Worm (Caenorhabditis elegans) whole organism, L4 larva: ENCODE data around the gene Y38E10A.3.
"Not testable (repeated sequence)": the region's sequence is repeated elsewhere in the genome, so short reads cannot be mapped to it uniquely, and the experiment has no call there.

Experiments
- F44E2.7 ChIP-seq: fragments of 200-800 bp; sonication (Bioruptor generic); IDR thresholded peaks from 2 replicates; pipeline ENCODE4 v2.1.2; 2022; ENCODE audit warnings: missing genetic modification characterization, missing compliant biosample characterization
- aha-1 ChIP-seq: fragments of 150-350 bp; peaks from one replicate; lab custom pipeline; 2014; ENCODE audit warnings: missing biosample characterization, missing genetic modification characterization
- ama-1 ChIP-seq: fragments of 150-350 bp; optimal IDR thresholded peaks from 2 replicates; lab custom pipeline; 2014; ENCODE audit warnings: inconsistent platforms, mixed read lengths
- attf-4 ChIP-seq: sonication (generic microtip); optimal IDR thresholded peaks from 3 replicates; lab custom pipeline; 2017; ENCODE audit warnings: missing biosample characterization, missing genetic modification characterization
- ceh-62 ChIP-seq: sonication (generic microtip); optimal IDR thresholded peaks from 2 replicates; lab custom pipeline; 2017; ENCODE audit warnings: missing biosample characterization, missing genetic modification characterization
- cey-2 ChIP-seq: sonication (generic microtip); optimal IDR thresholded peaks from 3 replicates; lab custom pipeline; 2017; ENCODE audit warnings: missing genetic modification characterization, mild to moderate bottlenecking, missing compliant biosample characterization, antibody characterized with exemption, borderline replicate concordance; ENCODE audit not compliant: insufficient read depth
- dmd-8 ChIP-seq: fragments of 200-800 bp; sonication (Bioruptor generic); IDR thresholded peaks from 2 replicates; pipeline ENCODE4 v1.3.6; 2022; ENCODE audit warnings: missing genetic modification characterization, missing compliant biosample characterization
- duxl-1 ChIP-seq: sonication (generic microtip); optimal IDR thresholded peaks from 2 replicates; lab custom pipeline; 2016; ENCODE audit warnings: mild to moderate bottlenecking, missing genetic modification characterization, moderate library complexity, missing compliant biosample characterization; ENCODE audit not compliant: poor library complexity
- egl-27 ChIP-seq: sonication (generic microtip); optimal IDR thresholded peaks from 3 replicates; lab custom pipeline; 2017; ENCODE audit warnings: missing biosample characterization, missing genetic modification reagents, missing genetic modification characterization
- egl-43 ChIP-seq: fragments of 200-800 bp; sonication (Bioruptor generic); IDR thresholded peaks from 2 replicates; pipeline ENCODE4 v1.3.6; 2022; ENCODE audit warnings: missing genetic modification reagents, missing genetic modification characterization, missing compliant biosample characterization
- hlh-11 ChIP-seq: fragments of 200-800 bp; sonication (Bioruptor generic); optimal IDR thresholded peaks from 2 replicates; lab custom pipeline; 2018; ENCODE audit warnings: mild to moderate bottlenecking, missing genetic modification characterization, missing compliant biosample characterization
- lin-13 ChIP-seq: fragments of 150-350 bp; optimal IDR thresholded peaks from 2 replicates; lab custom pipeline; 2014; ENCODE audit warnings: missing biosample characterization, missing genetic modification reagents, missing genetic modification characterization
- lin-15B ChIP-seq: fragments of 150-350 bp; sonication (generic microtip); optimal IDR thresholded peaks from 3 replicates; lab custom pipeline; 2014; ENCODE audit warnings: missing biosample characterization, missing genetic modification characterization
- lsy-2 ChIP-seq, 2 experiments: fragments of 150-350 bp in 1 of 2; sonication (generic microtip) in 1 of 2; optimal IDR thresholded peaks; 2 replicates each; lab custom pipeline; 2014 to 2017; ENCODE audit warnings: missing biosample characterization in 2 of 2, missing genetic modification characterization in 2 of 2
- madf-5 ChIP-seq, 2 experiments: fragments of 200-800 bp; sonication (Bioruptor generic); IDR thresholded peaks; 2 replicates each; pipeline ENCODE4 v1.3.6; 2022; ENCODE audit warnings: missing compliant biosample characterization in 2 of 2, missing genetic modification characterization in 2 of 2
- mes-2 ChIP-seq: sonication (generic microtip); optimal IDR thresholded peaks from 2 replicates; lab custom pipeline; 2016; ENCODE audit warnings: missing genotype, mild to moderate bottlenecking, missing genetic modification characterization, missing compliant biosample characterization; ENCODE audit not compliant: poor library complexity, severe bottlenecking
- mxl-2 ChIP-seq: fragments of 200-800 bp; sonication (Bioruptor generic); conservative IDR thresholded peaks from 2 replicates; pipeline ENCODE4 v1.3.6; 2022; ENCODE audit warnings: missing genetic modification reagents, missing genetic modification characterization, missing compliant biosample characterization
- nhr-111 ChIP-seq: fragments of 200-800 bp; sonication (Bioruptor generic); optimal IDR thresholded peaks from 2 replicates; lab custom pipeline; 2018; ENCODE audit warnings: mild to moderate bottlenecking, missing genetic modification characterization, missing compliant biosample characterization
- nhr-237 ChIP-seq: sonication (generic microtip); optimal IDR thresholded peaks from 2 replicates; lab custom pipeline; 2017; ENCODE audit warnings: missing biosample characterization, missing genetic modification characterization
- nhr-41 ChIP-seq: fragments of 200-800 bp; sonication (Bioruptor generic); IDR thresholded peaks from 2 replicates; pipeline ENCODE4 v1.3.6; 2022; ENCODE audit warnings: missing genetic modification reagents, missing genetic modification characterization, missing compliant biosample characterization
- nhr-48 ChIP-seq: sonication (generic microtip); optimal IDR thresholded peaks from 2 replicates; lab custom pipeline; 2016; ENCODE audit warnings: mild to moderate bottlenecking, missing genetic modification characterization, missing compliant biosample characterization
- pha-4 ChIP-seq, 2 experiments: fragments of 150-350 bp in 1 of 2; fragments of 200-800 bp in 1 of 2; sonication (Bioruptor generic) in 1 of 2; IDR thresholded peaks in 1 of 2; optimal IDR thresholded peaks in 1 of 2; 2 replicates each; pipeline versions ENCODE4 v1.3.6 to Lab custom; 2014 to 2022; ENCODE audit warnings: missing genetic modification characterization in 2 of 2, missing genetic modification reagents in 2 of 2, missing biosample characterization in 1 of 2, missing compliant biosample characterization in 1 of 2
- pqm-1 ChIP-seq: sonication (generic microtip); optimal IDR thresholded peaks from 2 replicates; lab custom pipeline; 2017; ENCODE audit warnings: missing biosample characterization, missing genetic modification characterization
- saeg-2 ChIP-seq: fragments of 200-800 bp; sonication (Bioruptor generic); IDR thresholded peaks from 2 replicates; pipeline ENCODE4 v1.3.6; 2022; ENCODE audit warnings: missing genetic modification reagents, missing genetic modification characterization, missing compliant biosample characterization
- set-16 ChIP-seq: fragments of 200-800 bp; sonication (Bioruptor generic); IDR thresholded peaks from 2 replicates; pipeline ENCODE4 v1.3.6; 2022; ENCODE audit warnings: missing genetic modification reagents, missing genetic modification characterization, missing compliant biosample characterization
- snpc-1.2 ChIP-seq: fragments of 200-800 bp; sonication (Bioruptor generic); IDR thresholded peaks from 2 replicates; pipeline ENCODE4 v1.3.6; 2022; ENCODE audit warnings: missing genetic modification reagents, missing genetic modification characterization, missing compliant biosample characterization
- snpc-4 ChIP-seq: fragments of 150-350 bp; optimal IDR thresholded peaks from 2 replicates; lab custom pipeline; 2014; ENCODE audit warnings: missing biosample characterization, missing genetic modification characterization
- unc-62 ChIP-seq, 3 experiments: fragments of 150-350 bp in 1 of 3; sonication (generic microtip); optimal IDR thresholded peaks in 2 of 3; peaks in 1 of 3; 1 replicate in 1 of 3; 2 replicates in 2 of 3; lab custom pipeline; 2014 to 2017; ENCODE audit warnings: missing biosample characterization in 3 of 3, missing genetic modification characterization in 3 of 3, missing genetic modification reagents in 3 of 3, missing genotype in 1 of 3
- vab-7 ChIP-seq: fragments of 200-800 bp; sonication (Bioruptor generic); IDR thresholded peaks from 2 replicates; pipeline ENCODE4 v1.3.6; 2022; ENCODE audit warnings: missing genetic modification reagents, missing genetic modification characterization, missing compliant biosample characterization
- zfp-2 ChIP-seq: sonication (generic microtip); optimal IDR thresholded peaks from 2 replicates; lab custom pipeline; 2016; ENCODE audit warnings: mild to moderate bottlenecking, missing genetic modification characterization, missing compliant biosample characterization
- zip-11 ChIP-seq: fragments of 200-800 bp; sonication (Bioruptor generic); IDR thresholded peaks from 2 replicates; pipeline ENCODE4 v1.3.6; 2022; ENCODE audit warnings: missing genetic modification characterization, missing compliant biosample characterization

Y38E10A.3 gene

ce11 chrII:12539395-12539794 is 35.2 kb downstream of the Y38E10A.3 start:
- no peak for TF ChIP-seq duxl-1 (tag; lab: Kevin White, UChicago)
- peak in 1 of 2 experiments; percentile 89 for TF ChIP-seq unc-62 (GFP tag; optimal IDR thresholded peaks at IDR 0.05 in 1 of 2; lab: Kevin White, UChicago)
- TF ChIP-seq unc-62 (tag; optimal IDR thresholded peaks at IDR 0.05; lab: Kevin White, UChicago) = no peak
- peak; percentile 42; the same call in 1 of the 2 replicates for TF ChIP-seq egl-43 (GFP tag; lab: Robert Waterston, UW)
- TF ChIP-seq F44E2.7 (GFP tag; lab: Robert Waterston, UW) = no peak
- no peak for TF ChIP-seq madf-5 (GFP tag; IDR thresholded peaks at IDR 0.05; lab: Robert Waterston, UW)
- TF ChIP-seq ceh-62 = no peak
- no peak for TF ChIP-seq pha-4 (GFP tag; IDR thresholded peaks at IDR 0.05; lab: Robert Waterston, UW)
- no peak for TF ChIP-seq pha-4 (tag; optimal IDR thresholded peaks at IDR 0.05; lab: Kevin White, UChicago)
- TF ChIP-seq, all 104 proteins: peak for 2

- TF ChIP-seq nhr-111 (GFP tag; lab: Kevin White, UChicago); saeg-2; madf-5 (GFP tag; IDR thresholded peaks at IDR 0.05; lab: Robert Waterston, UW): not testable (repeated sequence)
These were observed 38.4 kb downstream of the Y38E10A.3 start, which contains the start of gene F49C5.3 for ce11 chrII:12536203-12536602. F49C5.3 (plus strand) TSS chrII:12536503.

ce11 chrII:12535297-12535803 is 39.2 kb downstream of the Y38E10A.3 start, which contains the start of gene nimk-1:
nimk-1 (plus strand) TSS chrII:12535753.
- no peak for TF ChIP-seq aha-1 (tag; lab: Kevin White, UChicago)
- no peak for TF ChIP-seq nhr-48 (tag; lab: Kevin White, UChicago)
- no peak for TF ChIP-seq F44E2.7 (GFP tag; lab: Robert Waterston, UW)
- TF ChIP-seq mxl-2 = no peak
- no peak for TF ChIP-seq attf-4
- no peak for TF ChIP-seq lsy-2 (tag; optimal IDR thresholded peaks at IDR 0.05; lab: Kevin White, UChicago)
- TF ChIP-seq pha-4 (GFP tag; IDR thresholded peaks at IDR 0.05; lab: Robert Waterston, UW) = no peak
- TF ChIP-seq pha-4 (tag; optimal IDR thresholded peaks at IDR 0.05; lab: Kevin White, UChicago) = no peak
- TF ChIP-seq nhr-41 (GFP tag; lab: Robert Waterston, UW) = no peak
- TF ChIP-seq hlh-11 (tag; lab: Kevin White, UChicago) = no peak
- no peak for TF ChIP-seq zfp-2 (tag; lab: Kevin White, UChicago)
- no peak for TF ChIP-seq dmd-8 (GFP tag; lab: Robert Waterston, UW)
- TF ChIP-seq vab-7 (GFP tag; lab: Robert Waterston, UW) = no peak
- TF ChIP-seq lin-13 (GFP tag; lab: Kevin White, UChicago) = no peak
- no peak for TF ChIP-seq zip-11 (GFP tag; lab: Robert Waterston, UW)
- no peak for TF ChIP-seq snpc-1.2 (GFP tag; lab: Robert Waterston, UW)
- no peak for TF ChIP-seq mes-2
- no peak for TF ChIP-seq nhr-237
- TF ChIP-seq snpc-4 (tag; lab: Kevin White, UChicago) = no peak
- TF ChIP-seq nhr-111 (GFP tag; lab: Kevin White, UChicago) = no peak
- no peak for TF ChIP-seq cey-2 (tag; lab: Kevin White, UChicago)

- TF ChIP-seq hlh-11 (tag; lab: Kevin White, UChicago) (no peak), set-16 (no peak), pqm-1 (no peak), egl-43 (GFP tag; lab: Robert Waterston, UW) (no peak), ama-1 (lab: Kevin White, UChicago) (no peak), lin-15B (tag; lab: Kevin White, UChicago) (no peak), vab-7 (GFP tag; lab: Robert Waterston, UW) (no peak), egl-27 (no peak), lin-13 (GFP tag; lab: Kevin White, UChicago) (no peak), mxl-2 (no peak), dmd-8 (GFP tag; lab: Robert Waterston, UW) (no peak)
These were observed 43.6 kb downstream of the Y38E10A.3 start, which contains the start of gene srx-120 for ce11 chrII:12530958-12531357. srx-120 (plus strand) TSS chrII:12531258.
